Worm (Caenorhabditis elegans) whole organism, early embryonic: Measurements from ENCODE around the gene dhs-8.

Source experiments
- B0310.2 ChIP-seq: sonication (generic microtip); optimal IDR thresholded peaks from 2 replicates; lab custom pipeline; 2016; ENCODE audit warnings: mild to moderate bottlenecking, missing genetic modification characterization, missing compliant biosample characterization
- F13C5.2 ChIP-seq: sonication (generic microtip); optimal IDR thresholded peaks from 2 replicates; lab custom pipeline; 2017; ENCODE audit warnings: mild to moderate bottlenecking, missing genetic modification characterization, inconsistent platforms, missing compliant biosample characterization
- aly-1 ChIP-seq: sonication (generic microtip); optimal IDR thresholded peaks from 2 replicates; lab custom pipeline; 2016; ENCODE audit warnings: missing genetic modification characterization, missing compliant biosample characterization
- ama-1 ChIP-seq: fragments of 150-350 bp; optimal IDR thresholded peaks from 2 replicates; lab custom pipeline; 2014
- ceh-13 ChIP-seq: fragments of 200-800 bp; sonication (Bioruptor generic); optimal IDR thresholded peaks from 2 replicates; lab custom pipeline; 2018; ENCODE audit warnings: mild to moderate bottlenecking, missing genetic modification characterization, missing compliant biosample characterization
- ceh-36 ChIP-seq: sonication (generic microtip); optimal IDR thresholded peaks from 2 replicates; lab custom pipeline; 2016; ENCODE audit warnings: missing genetic modification characterization, inconsistent platforms, missing compliant biosample characterization
- ets-7 ChIP-seq: sonication (generic microtip); optimal IDR thresholded peaks from 2 replicates; lab custom pipeline; 2016; ENCODE audit warnings: missing genotype, missing genetic modification characterization, missing compliant biosample characterization
- flt-1 ChIP-seq: fragments of 200-800 bp; sonication (Bioruptor generic); IDR thresholded peaks from 2 replicates; pipeline ENCODE4 v1.3.6; 2022; ENCODE audit warnings: missing genetic modification characterization, missing compliant biosample characterization
- hmbx-1 ChIP-seq: sonication (generic microtip); optimal IDR thresholded peaks from 2 replicates; lab custom pipeline; 2016; ENCODE audit warnings: mild to moderate bottlenecking, missing genetic modification characterization, missing compliant biosample characterization
- hmg-4 ChIP-seq: fragments of 200-800 bp; sonication (Bioruptor generic); optimal IDR thresholded peaks from 2 replicates; lab custom pipeline; 2018; ENCODE audit warnings: mild to moderate bottlenecking, missing genetic modification characterization, missing compliant biosample characterization
- pes-1 ChIP-seq: fragments of 200-800 bp; sonication (Bioruptor generic); IDR thresholded peaks from 2 replicates; pipeline ENCODE4 v1.3.6; 2022; ENCODE audit warnings: missing genetic modification reagents, missing genetic modification characterization, missing compliant biosample characterization
- scrt-1 ChIP-seq: fragments of 200-800 bp; sonication (Bioruptor generic); IDR thresholded peaks from 2 replicates; pipeline ENCODE4 v1.3.6; 2022; ENCODE audit warnings: missing genetic modification characterization, missing compliant biosample characterization
- tbx-11 ChIP-seq: fragments of 200-800 bp; sonication (Bioruptor generic); IDR thresholded peaks from 2 replicates; pipeline ENCODE4 v1.3.6; 2022; ENCODE audit warnings: missing genetic modification characterization, missing compliant biosample characterization
- tbx-37 ChIP-seq: fragments of 200-800 bp; sonication (Bioruptor generic); conservative IDR thresholded peaks from 2 replicates; pipeline ENCODE4 v1.3.6; 2022; ENCODE audit warnings: missing genetic modification reagents, missing genetic modification characterization, missing compliant biosample characterization
- tra-4 ChIP-seq: sonication (generic microtip); optimal IDR thresholded peaks from 2 replicates; lab custom pipeline; 2017; ENCODE audit warnings: missing genetic modification characterization, missing compliant biosample characterization

Gene dhs-8

DNA sequence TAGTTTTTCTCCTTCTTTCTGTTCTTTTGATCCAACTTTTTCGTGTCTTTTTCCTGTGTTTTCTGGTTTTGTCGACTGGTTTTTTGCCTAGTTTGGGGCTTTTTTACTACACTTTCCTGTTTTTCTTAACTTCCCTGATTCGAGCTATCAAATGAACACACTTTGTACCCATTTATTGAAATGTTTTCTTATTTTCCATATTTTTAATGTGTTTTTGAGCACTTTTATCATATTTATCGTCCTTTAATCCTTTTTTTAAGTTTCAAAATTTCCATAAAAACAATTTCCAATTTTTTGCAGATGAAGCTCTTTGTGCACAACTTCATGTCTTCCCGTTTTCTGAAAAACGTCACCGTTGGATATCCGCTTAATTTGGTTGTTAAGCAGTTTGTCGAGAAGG is 36.2 kb downstream of the dhs-8 start, which contains the start of gene C04H5.1:
C04H5.1 (plus strand) TSS at position 301 of the 400 bp plus-strand sequence.
- TF ChIP-seq ets-7 (no peak), ceh-13 (GFP tag; lab: Kevin White, UChicago) (no peak), tbx-37 (GFP tag; lab: Robert Waterston, UW) (no peak), tbx-11 (GFP tag; lab: Robert Waterston, UW) (no peak), ama-1 (lab: Kevin White, UChicago) (no peak), hmbx-1 (tag; lab: Kevin White, UChicago) (no peak), hmg-4 (GFP tag; lab: Kevin White, UChicago) (no peak)

- TF ChIP-seq scrt-1 (GFP tag; lab: Robert Waterston, UW) (no peak), flt-1 (GFP tag; lab: Robert Waterston, UW) (no peak), pes-1 (GFP tag; lab: Robert Waterston, UW) (no peak), tbx-11 (GFP tag; lab: Robert Waterston, UW) (no peak), tra-4 (tag; lab: Kevin White, UChicago) (no peak), ets-7 (no peak), aly-1 (tag; lab: Kevin White, UChicago) (no peak), F13C5.2 (tag; lab: Kevin White, UChicago) (no peak), B0310.2 (tag; lab: Kevin White, UChicago) (no peak)
Measured at ce11 chrII:14537728-14538127, 39.9 kb downstream of the dhs-8 start, which contains the start of the genes clec-147 and C04H5.7. Gene clec-147, minus strand, starts transcription at chrII:14537828. Gene C04H5.7, plus strand, starts transcription at chrII:14537946.

DNA sequence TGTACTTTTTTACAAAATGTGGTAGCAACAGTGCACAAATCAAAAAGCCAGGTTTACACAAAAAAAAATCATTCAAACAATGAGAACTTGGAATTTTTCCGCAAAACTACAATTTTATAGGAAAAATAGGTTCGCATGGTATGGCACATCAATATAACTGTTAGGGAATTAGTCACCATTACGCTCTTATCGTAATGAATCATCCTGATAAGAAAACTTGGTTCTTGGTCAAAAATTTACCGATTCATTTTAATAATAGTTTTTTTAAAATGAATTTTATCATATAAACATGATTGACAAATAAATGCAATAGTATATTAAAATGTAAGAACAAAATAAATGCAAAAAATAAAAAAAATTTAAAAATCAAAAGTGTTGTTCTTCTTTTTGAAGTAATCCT is 42.7 kb downstream of the dhs-8 start:
- TF ChIP-seq ceh-36 = no peak

DNA sequence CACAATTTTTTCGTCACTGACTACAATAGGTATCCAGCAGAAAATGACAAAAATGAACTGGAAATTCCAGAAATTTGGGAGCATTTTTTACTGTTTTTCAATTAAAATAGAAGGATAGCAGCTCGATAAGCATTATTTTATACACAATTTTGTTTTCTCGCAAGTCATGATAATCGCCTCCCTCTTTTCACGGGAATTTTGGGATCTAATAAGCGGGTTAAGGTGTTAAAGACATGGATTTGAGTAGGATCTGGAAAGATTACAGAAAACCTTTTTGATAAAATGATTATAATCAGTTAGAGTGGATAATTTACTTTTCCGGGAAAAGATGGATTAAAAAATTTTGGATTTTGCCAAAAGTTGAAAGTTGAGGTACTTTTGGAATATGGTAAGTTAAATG is 50.9 kb downstream of the dhs-8 start, which contains the start of gene gcy-29:
gcy-29 (minus strand) TSS at position 101 of the 400 bp plus-strand sequence.
- TF ChIP-seq tra-4 (tag; lab: Kevin White, UChicago) = no peak
